Worm (Caenorhabditis elegans): ENCODE results near the gene acs-2.

DNA sequence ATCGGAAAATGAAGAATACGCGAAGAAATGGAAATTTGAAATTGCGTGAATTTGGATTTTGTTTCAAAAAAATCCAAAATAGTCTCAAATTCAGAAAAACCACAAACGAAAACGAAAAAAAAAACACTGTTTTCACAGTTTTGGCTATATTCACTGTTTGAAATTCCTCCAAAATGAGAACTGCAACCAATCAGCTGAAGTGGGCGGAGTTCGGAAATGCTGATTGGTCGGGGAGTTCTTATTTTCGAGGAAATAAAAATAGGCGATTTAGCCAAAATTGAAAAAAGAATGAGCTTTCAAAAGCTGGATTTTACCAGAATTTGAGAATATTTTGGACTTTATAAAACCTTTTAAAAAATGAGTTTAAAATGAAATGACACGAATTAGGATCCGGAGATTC is 22.3 kb upstream of the acs-2 start, which contains the start of gene glb-14:
- TF ChIP-seq ztf-11 (tag; optimal IDR thresholded peaks at IDR 0.05) (no peak), pha-4 (GFP tag; IDR thresholded peaks at IDR 0.05) (no peak), pha-4 (tag; optimal IDR thresholded peaks at IDR 0.05) (no peak), R02D3.7 (tag; optimal IDR thresholded peaks at IDR 0.05) (no peak), ceh-28 (tag; optimal IDR thresholded peaks at IDR 0.05) (no peak), fos-1 (tag; optimal IDR thresholded peaks at IDR 0.05) (no peak), rbr-2 (tag; optimal IDR thresholded peaks at IDR 0.05) (no peak), unc-130 (GFP tag; optimal IDR thresholded peaks at IDR 0.05) (no peak), pqm-1 (tag; optimal IDR thresholded peaks at IDR 0.05) (no peak), nhr-25 (tag; optimal IDR thresholded peaks at IDR 0.05; ENCODE audit: borderline replicate concordance, insufficient read depth) (no peak), aha-1 (tag) (no peak), nhr-6 (tag; optimal IDR thresholded peaks at IDR 0.05) (no peak)

Data from whole organism, L4 larva.